In the genomic region with DNA sequence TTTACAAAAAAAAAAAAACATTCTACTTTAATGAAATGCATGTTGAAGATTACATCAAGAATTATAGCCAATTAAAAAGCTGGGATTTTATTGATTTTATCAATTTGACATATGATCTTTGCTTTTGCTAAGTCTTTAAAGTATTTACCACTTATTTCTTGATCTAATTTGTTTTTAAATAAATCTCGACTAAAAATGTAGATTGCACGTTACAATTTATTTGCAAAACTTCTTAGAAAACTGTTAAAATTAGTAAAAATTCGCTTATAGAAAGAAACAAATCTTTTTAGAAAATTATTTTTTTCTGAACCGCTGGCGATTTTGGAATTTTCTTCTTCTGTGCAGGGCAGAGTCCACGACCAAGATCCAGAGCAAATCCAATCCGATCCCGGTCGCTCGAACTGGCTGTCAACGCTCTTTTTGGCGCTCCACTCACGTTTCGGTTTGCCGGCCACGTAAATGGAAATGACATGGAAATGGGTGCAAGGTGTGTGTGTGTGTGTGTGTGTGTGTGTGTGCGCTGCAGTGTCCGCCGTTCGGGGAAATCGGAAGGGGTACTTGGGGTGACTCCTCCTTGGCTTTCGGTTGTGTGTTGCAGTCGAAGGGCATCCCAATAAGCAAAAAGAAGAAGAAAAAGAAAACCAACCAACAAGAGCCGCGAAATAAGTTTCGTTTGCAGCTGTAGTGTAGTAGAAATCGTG, we compare ENCODE assay signal across 3 fruit fly cellular contexts.
TF ChIP-seq lines count a peak whose summit lies in the region.

No protein-coding gene starts in this region.

TF ChIP-seq in whole organism, embryonic, 481 proteins besides CTCF, POLR2A, EP300 and RAD21 (continued from another document and continues in another):
- TF ChIP-seq stwl (tag; optimal IDR thresholded peaks at IDR 0.05; lab: Kevin White, UChicago) (no peak), Ets65A (GFP tag; lab: Kevin White, UChicago) (peak; percentile 48), hbn (GFP tag; IDR thresholded peaks at IDR 0.05; lab: Robert Waterston, UW; ENCODE audit: partially characterized antibody) (no peak), Dp (GFP tag; optimal IDR thresholded peaks at IDR 0.05; lab: Kevin White, UChicago) (no peak), CG43689 (GFP tag; IDR thresholded peaks at IDR 0.05; lab: Robert Waterston, UW) (no peak), dan (GFP tag; IDR thresholded peaks at IDR 0.05; lab: Robert Waterston, UW) (no peak), btn (GFP tag; optimal IDR thresholded peaks at IDR 0.05; lab: Kevin White, UChicago) (no peak), Abd-B (GFP tag; optimal IDR thresholded peaks at IDR 0.05; lab: Kevin White, UChicago) (no peak), Oli (tag; optimal IDR thresholded peaks at IDR 0.05; lab: Kevin White, UChicago) (peak; percentile 23), eyg (GFP tag; optimal IDR thresholded peaks at IDR 0.05; lab: Kevin White, UChicago) (no peak), Spps (tag; optimal IDR thresholded peaks at IDR 0.05; lab: Kevin White, UChicago) (no peak), maf-S (GFP tag; optimal IDR thresholded peaks at IDR 0.05; lab: Kevin White, UChicago) (no peak), CG18476 (GFP tag; optimal IDR thresholded peaks at IDR 0.05; lab: Kevin White, UChicago) (no peak), CG6765 (GFP tag; optimal IDR thresholded peaks at IDR 0.05; lab: Kevin White, UChicago) (no peak), GATAe (GFP tag; conservative IDR thresholded peaks at IDR 0.05; lab: Robert Waterston, UW) (no peak), lola (GFP tag; optimal IDR thresholded peaks at IDR 0.05; lab: Kevin White, UChicago) (no peak), CG12236 (GFP tag; optimal IDR thresholded peaks at IDR 0.05; lab: Kevin White, UChicago) (no peak), phol (tag; optimal IDR thresholded peaks at IDR 0.05; lab: Kevin White, UChicago) (peak; percentile 38), Xrp1 (GFP tag; IDR thresholded peaks at IDR 0.05; lab: Robert Waterston, UW) (peak; percentile 54), CG5953 (GFP tag; IDR thresholded peaks at IDR 0.05; lab: Robert Waterston, UW) (no peak), CG34376 (GFP tag; optimal IDR thresholded peaks at IDR 0.05; lab: Kevin White, UChicago) (no peak), ara (GFP tag; IDR thresholded peaks at IDR 0.05; lab: Robert Waterston, UW) (peak; percentile 28; the same call in 1 of the 2 replicates), tll (GFP tag; optimal IDR thresholded peaks at IDR 0.05; lab: Kevin White, UChicago) (no peak), CG7786 (GFP tag; optimal IDR thresholded peaks at IDR 0.05; lab: Kevin White, UChicago) (no peak), CG17328 (GFP tag; IDR thresholded peaks at IDR 0.05; lab: Robert Waterston, UW) (0 out of 2 replicates have a peak, but pooled peaks have one; percentile 43), hkb (optimal IDR thresholded peaks at IDR 0.05; lab: Kevin White, UChicago) (no peak), hkb (GFP tag; IDR thresholded peaks at IDR 0.05; lab: Robert Waterston, UW) (0 out of 2 replicates have a peak, but pooled peaks have one; percentile 31), CG7271 (tag; optimal IDR thresholded peaks at IDR 0.05; lab: Kevin White, UChicago) (no peak), Sry-δ (GFP tag; optimal IDR thresholded peaks at IDR 0.05; lab: Kevin White, UChicago) (peak; percentile 0), CG10654 (GFP tag; optimal IDR thresholded peaks at IDR 0.05; lab: Kevin White, UChicago) (peak; percentile 23), CG13296 (GFP tag; optimal IDR thresholded peaks at IDR 0.05; lab: Kevin White, UChicago) (no peak), tio (GFP tag; optimal IDR thresholded peaks at IDR 0.05; lab: Kevin White, UChicago) (peak; percentile 28), CG2678 (tag; optimal IDR thresholded peaks at IDR 0.05; lab: Kevin White, UChicago) (peak; percentile 52), trem (tag; optimal IDR thresholded peaks at IDR 0.05; lab: Kevin White, UChicago) (peak; percentile 4), HLHmδ (GFP tag; optimal IDR thresholded peaks at IDR 0.05; lab: Kevin White, UChicago) (no peak), CG8388 (GFP tag; optimal IDR thresholded peaks at IDR 0.05; lab: Kevin White, UChicago) (peak; percentile 19), wor (GFP tag; IDR thresholded peaks at IDR 0.05; lab: Robert Waterston, UW) (no peak), MTF-1 (GFP tag; optimal IDR thresholded peaks at IDR 0.05; lab: Kevin White, UChicago; ENCODE audit: borderline replicate concordance) (no peak), Taf1 (GFP tag; IDR thresholded peaks at IDR 0.05; lab: Robert Waterston, UW) (no peak), pfk (GFP tag; optimal IDR thresholded peaks at IDR 0.05; lab: Kevin White, UChicago) (no peak), zen2 (GFP tag; IDR thresholded peaks at IDR 0.05; lab: Robert Waterston, UW; ENCODE audit: partially characterized antibody) (no peak), az2 (GFP tag; optimal IDR thresholded peaks at IDR 0.05; lab: Kevin White, UChicago) (peak; percentile 4)

TF ChIP-seq in whole organism, prepupa, 60 proteins besides CTCF, POLR2A, EP300 and RAD21 (continued from another document):
- TF ChIP-seq Eip78C (GFP tag; lab: Kevin White, UChicago) (peak; percentile 85), fd85E (GFP tag; optimal IDR thresholded peaks at IDR 0.05; lab: Kevin White, UChicago) (no peak), CG34406 (GFP tag; optimal IDR thresholded peaks at IDR 0.05; lab: Kevin White, UChicago) (peak; percentile 54), Lpt (GFP tag; optimal IDR thresholded peaks at IDR 0.05; lab: Kevin White, UChicago) (no peak), CG32006 (GFP tag; optimal IDR thresholded peaks at IDR 0.05; lab: Kevin White, UChicago) (peak; percentile 18), CG1621 (tag; optimal IDR thresholded peaks at IDR 0.05; lab: Kevin White, UChicago) (no peak), CG8119 (GFP tag; IDR thresholded peaks at IDR 0.05; lab: Robert Waterston, UW) (no peak), CG6163 (GFP tag; IDR thresholded peaks at IDR 0.05; lab: Robert Waterston, UW) (0 out of 3 replicates have a peak, but pooled peaks have one; percentile 34), CG6276 (GFP tag; optimal IDR thresholded peaks at IDR 0.05; lab: Kevin White, UChicago) (no peak), salr (GFP tag; optimal IDR thresholded peaks at IDR 0.05; lab: Kevin White, UChicago) (peak in 1 of 2 experiments; percentile 42), CG15336 (GFP tag; IDR thresholded peaks at IDR 0.05; lab: Robert Waterston, UW) (no peak), OdsH (GFP tag; optimal IDR thresholded peaks at IDR 0.05; lab: Kevin White, UChicago) (peak; percentile 52), Eip75B (GFP tag; optimal IDR thresholded peaks at IDR 0.05; lab: Kevin White, UChicago) (peak; percentile 45), CG6792 (GFP tag; optimal IDR thresholded peaks at IDR 0.05; lab: Kevin White, UChicago) (peak; percentile 41), lz (GFP tag; optimal IDR thresholded peaks at IDR 0.05; lab: Kevin White, UChicago) (peak; percentile 45), pdm3 (GFP tag; optimal IDR thresholded peaks at IDR 0.05; lab: Kevin White, UChicago) (peak; percentile 13), CG6854 (GFP tag; optimal IDR thresholded peaks at IDR 0.05; lab: Kevin White, UChicago) (no peak), Ets21C (GFP tag; optimal IDR thresholded peaks at IDR 0.05; lab: Kevin White, UChicago) (no peak), CG16779 (tag; optimal IDR thresholded peaks at IDR 0.05; lab: Kevin White, UChicago) (no peak), CG8632 (GFP tag; optimal IDR thresholded peaks at IDR 0.05; lab: Kevin White, UChicago) (peak; percentile 34), svp (GFP tag; lab: Kevin White, UChicago) (peak; percentile 82), Hr4 (GFP tag; optimal IDR thresholded peaks at IDR 0.05; lab: Kevin White, UChicago) (peak; percentile 5), vri (GFP tag; optimal IDR thresholded peaks at IDR 0.05; lab: Kevin White, UChicago) (no peak), CG10631 (GFP tag; optimal IDR thresholded peaks at IDR 0.05; lab: Kevin White, UChicago) (peak; percentile 8), net (GFP tag; optimal IDR thresholded peaks at IDR 0.05; lab: Kevin White, UChicago) (peak; percentile 37), ss (GFP tag; optimal IDR thresholded peaks at IDR 0.05; lab: Kevin White, UChicago) (no peak), Sox102F (GFP tag; optimal IDR thresholded peaks at IDR 0.05; lab: Kevin White, UChicago) (peak; percentile 8), CG3032 (tag; optimal IDR thresholded peaks at IDR 0.05; lab: Kevin White, UChicago) (no peak), Eip93F (GFP tag; optimal IDR thresholded peaks at IDR 0.05; lab: Kevin White, UChicago) (no peak), achi (GFP tag; optimal IDR thresholded peaks at IDR 0.05; lab: Kevin White, UChicago) (peak; percentile 19), CG31627 (GFP tag; optimal IDR thresholded peaks at IDR 0.05; lab: Kevin White, UChicago) (peak; percentile 47), eg (GFP tag; IDR thresholded peaks at IDR 0.05; lab: Robert Waterston, UW) (no peak), fkh (GFP tag; optimal IDR thresholded peaks at IDR 0.05; lab: Kevin White, UChicago) (no peak), CG9139 (GFP tag; optimal IDR thresholded peaks at IDR 0.05; lab: Kevin White, UChicago) (no peak), Hr39 (GFP tag; optimal IDR thresholded peaks at IDR 0.05; lab: Kevin White, UChicago) (peak; percentile 30), Smox (GFP tag; optimal IDR thresholded peaks at IDR 0.05; lab: Kevin White, UChicago) (peak; percentile 40), CG11902 (GFP tag; optimal IDR thresholded peaks at IDR 0.05; lab: Kevin White, UChicago) (peak; percentile 36), CG4318 (GFP tag; optimal IDR thresholded peaks at IDR 0.05; lab: Kevin White, UChicago) (no peak), CG8319 (GFP tag; optimal IDR thresholded peaks at IDR 0.05; lab: Kevin White, UChicago) (peak; percentile 37)

TF ChIP-seq in whole organism, wandering third instar larva, 38 proteins besides CTCF, POLR2A, EP300 and RAD21 (continued from another document):
- TF ChIP-seq Hr83 (GFP tag; optimal IDR thresholded peaks at IDR 0.05; lab: Kevin White, UChicago; ENCODE audit: poor library complexity, severe bottlenecking): no peak
